Fruit fly (Drosophila melanogaster): ENCODE measurements around the gene CG8661.

CG8661 gene

dm6 chrX:17298900-17299836 lies 14.9 kb upstream of the CG8661 start (continued):
- TF ChIP-seq pzg (GFP tag; optimal IDR thresholded peaks at IDR 0.05) (peak; percentile 1), CG15696 (tag; optimal IDR thresholded peaks at IDR 0.05) (peak; percentile 42), CG8478 (optimal IDR thresholded peaks at IDR 0.05) (no peak), CG8281 (tag; optimal IDR thresholded peaks at IDR 0.05) (peak; percentile 22), pan (optimal IDR thresholded peaks at IDR 0.05) (no peak), pan (GFP tag; optimal IDR thresholded peaks at IDR 0.05 in 1 of 2, IDR thresholded peaks at IDR 0.05 in 1 of 2) (peak in 1 of 2 experiments; percentile 78), Taf1 (GFP tag; IDR thresholded peaks at IDR 0.05) (peak; percentile 72), caup (GFP tag; optimal IDR thresholded peaks at IDR 0.05; ENCODE audit: severe bottlenecking) (peak; percentile 61), Mad (GFP tag; optimal IDR thresholded peaks at IDR 0.05) (peak; percentile 52), en (GFP tag; optimal IDR thresholded peaks at IDR 0.05) (no peak), Trl (optimal IDR thresholded peaks at IDR 0.05) (no peak), Trl (GFP tag; optimal IDR thresholded peaks at IDR 0.05) (peak; percentile 66), CG12942 (GFP tag; optimal IDR thresholded peaks at IDR 0.05) (peak; percentile 29), kah (GFP tag; optimal IDR thresholded peaks at IDR 0.05) (peak; percentile 1), CG9876 (GFP tag; optimal IDR thresholded peaks at IDR 0.05) (peak; percentile 34), so (GFP tag; IDR thresholded peaks at IDR 0.05) (peak; percentile 78; the same call in 2 of the 3 replicates), cad (GFP tag; optimal IDR thresholded peaks at IDR 0.05) (no peak), CG1647 (GFP tag; optimal IDR thresholded peaks at IDR 0.05) (peak; percentile 18), CG16813 (GFP tag; IDR thresholded peaks at IDR 0.05; ENCODE audit: partially characterized antibody) (no peak), Doc2 (GFP tag; IDR thresholded peaks at IDR 0.05) (no peak), Dad (GFP tag; optimal IDR thresholded peaks at IDR 0.05) (peak; percentile 10), Neu2 (GFP tag; optimal IDR thresholded peaks at IDR 0.05; ENCODE audit: borderline replicate concordance) (no peak), CG9932 (GFP tag; IDR thresholded peaks at IDR 0.05) (peak; percentile 79), pros (GFP tag; optimal IDR thresholded peaks at IDR 0.05) (peak; percentile 50), run (tag; optimal IDR thresholded peaks at IDR 0.05) (no peak), sens (GFP tag) (peak; percentile 90), btn (GFP tag; optimal IDR thresholded peaks at IDR 0.05) (peak; percentile 38), CG17328 (GFP tag; IDR thresholded peaks at IDR 0.05) (peak; percentile 57), Spps (tag; optimal IDR thresholded peaks at IDR 0.05) (peak; percentile 20), dimm (GFP tag; IDR thresholded peaks at IDR 0.05) (peak; percentile 24; the same call in 1 of the 2 replicates), CG13894 (tag; optimal IDR thresholded peaks at IDR 0.05) (peak; percentile 48), CG2199 (GFP tag; IDR thresholded peaks at IDR 0.05) (no peak), CG9727 (GFP tag; optimal IDR thresholded peaks at IDR 0.05) (peak; percentile 37), eve (GFP tag; optimal IDR thresholded peaks at IDR 0.05) (peak in 1 of 2 experiments; percentile 88), slbo (GFP tag; IDR thresholded peaks at IDR 0.05) (peak; percentile 73), Hsf (GFP tag; optimal IDR thresholded peaks at IDR 0.05) (peak; percentile 51), lilli (GFP tag; optimal IDR thresholded peaks at IDR 0.05) (peak; percentile 73), mam (GFP tag; optimal IDR thresholded peaks at IDR 0.05) (peak; percentile 72), CG6689 (GFP tag; IDR thresholded peaks at IDR 0.05) (peak; percentile 54), CG5953 (GFP tag; IDR thresholded peaks at IDR 0.05) (no peak), CG2712 (tag; optimal IDR thresholded peaks at IDR 0.05) (peak; percentile 67), ab (GFP tag; optimal IDR thresholded peaks at IDR 0.05) (no peak), CG2202 (tag; optimal IDR thresholded peaks at IDR 0.05) (no peak), gsb (GFP tag; IDR thresholded peaks at IDR 0.05) (peak; percentile 59; the same call in 1 of the 2 replicates), CG4424 (GFP tag; optimal IDR thresholded peaks at IDR 0.05) (peak; percentile 17), GATAe (GFP tag; conservative IDR thresholded peaks at IDR 0.05) (no peak), nmo (GFP tag; optimal IDR thresholded peaks at IDR 0.05) (peak; percentile 47), CG17359 (tag; optimal IDR thresholded peaks at IDR 0.05) (peak; percentile 53), CG30020 (tag; optimal IDR thresholded peaks at IDR 0.05) (peak; percentile 9), Antp (GFP tag; optimal IDR thresholded peaks at IDR 0.05) (peak; percentile 67)
